Fruit fly (Drosophila melanogaster): ENCODE data around the gene CASK.
A peak's percentile ranks its signal among the peaks of the same experiment; 100 is the strongest.

Gene CASK

DNA sequence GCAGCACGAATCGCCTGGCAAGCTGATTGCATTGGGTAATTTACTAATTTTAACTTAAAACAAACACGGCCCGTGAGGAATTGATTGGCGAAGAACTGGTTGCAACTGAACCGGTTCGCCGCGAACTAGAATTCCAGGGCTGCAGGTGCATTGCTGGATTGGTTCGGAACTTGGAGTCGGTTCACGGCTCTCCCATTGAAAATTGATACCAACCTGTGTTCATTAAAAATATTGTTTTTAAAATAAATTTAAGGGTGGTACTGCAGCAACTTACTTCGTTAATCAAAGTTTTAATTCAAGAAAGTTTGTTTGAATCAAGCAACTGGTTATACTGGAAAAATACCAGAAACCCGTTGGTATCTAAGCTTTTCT, at the start of gene CASK (continued):
- no peak for TF ChIP-seq tio (GFP tag; optimal IDR thresholded peaks at IDR 0.05)
- no peak for TF ChIP-seq Doc2 (GFP tag; IDR thresholded peaks at IDR 0.05)
- TF ChIP-seq CG6272 (GFP tag; IDR thresholded peaks at IDR 0.05): no peak
- no peak for TF ChIP-seq kay (GFP tag; optimal IDR thresholded peaks at IDR 0.05)
- TF ChIP-seq CG9215 (GFP tag; IDR thresholded peaks at IDR 0.05): no peak
- no peak for TF ChIP-seq CG10274 (GFP tag; optimal IDR thresholded peaks at IDR 0.05)
- peak; percentile 43 for TF ChIP-seq Jarid2 (GFP tag; optimal IDR thresholded peaks at IDR 0.05)
- TF ChIP-seq Doc3 (GFP tag; IDR thresholded peaks at IDR 0.05; ENCODE audit: partially characterized antibody): no peak
- no peak for TF ChIP-seq bcd (GFP tag; optimal IDR thresholded peaks at IDR 0.05)
- TF ChIP-seq Sin3A (optimal IDR thresholded peaks at IDR 0.05): peak; percentile 48
- no peak for TF ChIP-seq Neu2 (GFP tag; optimal IDR thresholded peaks at IDR 0.05; ENCODE audit: borderline replicate concordance)
- TF ChIP-seq pita (GFP tag; optimal IDR thresholded peaks at IDR 0.05): peak; percentile 33
- TF ChIP-seq CG12071 (GFP tag; optimal IDR thresholded peaks at IDR 0.05): no peak
- TF ChIP-seq CG11695 (GFP tag; IDR thresholded peaks at IDR 0.05): no peak
- TF ChIP-seq B-H2 (GFP tag; optimal IDR thresholded peaks at IDR 0.05): no peak
- no peak for TF ChIP-seq CG7357 (GFP tag; IDR thresholded peaks at IDR 0.05)
- TF ChIP-seq Dbx (GFP tag; IDR thresholded peaks at IDR 0.05): no peak
- no peak for TF ChIP-seq CG4707 (GFP tag; optimal IDR thresholded peaks at IDR 0.05)
- TF ChIP-seq HmgZ (tag; optimal IDR thresholded peaks at IDR 0.05): no peak
- TF ChIP-seq ro (GFP tag; IDR thresholded peaks at IDR 0.05): no peak
- peak; percentile 73 for TF ChIP-seq row (GFP tag; IDR thresholded peaks at IDR 0.05)
- TF ChIP-seq Camta (GFP tag; optimal IDR thresholded peaks at IDR 0.05): no peak
- TF ChIP-seq CG12104 (GFP tag; optimal IDR thresholded peaks at IDR 0.05): no peak
- no peak for TF ChIP-seq CG1233 (GFP tag; optimal IDR thresholded peaks at IDR 0.05)
- TF ChIP-seq CG1647 (GFP tag; optimal IDR thresholded peaks at IDR 0.05): no peak
- no peak for TF ChIP-seq CG11085 (GFP tag; IDR thresholded peaks at IDR 0.05)
- peak; percentile 3 for TF ChIP-seq CG10979 (tag; optimal IDR thresholded peaks at IDR 0.05)
- no peak for TF ChIP-seq CG2202 (tag; optimal IDR thresholded peaks at IDR 0.05)
- no peak for TF ChIP-seq bowl (GFP tag; IDR thresholded peaks at IDR 0.05)
- no peak for TF ChIP-seq Deaf1 (tag; optimal IDR thresholded peaks at IDR 0.05)
- no peak for TF ChIP-seq CG7556 (GFP tag; optimal IDR thresholded peaks at IDR 0.05)
- peak; percentile 11 for TF ChIP-seq CG15601 (tag; optimal IDR thresholded peaks at IDR 0.05)
- no peak for TF ChIP-seq wek (GFP tag; optimal IDR thresholded peaks at IDR 0.05)
- TF ChIP-seq CoRest (tag; optimal IDR thresholded peaks at IDR 0.05): peak; percentile 43
- TF ChIP-seq seq (GFP tag; IDR thresholded peaks at IDR 0.05): no peak
- TF ChIP-seq insv (GFP tag; optimal IDR thresholded peaks at IDR 0.05): peak in 1 of 2 experiments; percentile 12
- TF ChIP-seq luna (GFP tag; optimal IDR thresholded peaks at IDR 0.05): no peak
- peak; percentile 24 for TF ChIP-seq sug (tag; optimal IDR thresholded peaks at IDR 0.05)
- peak; percentile 17 for TF ChIP-seq CG10267 (tag; optimal IDR thresholded peaks at IDR 0.05)
- TF ChIP-seq CG8924 (tag; optimal IDR thresholded peaks at IDR 0.05): no peak

DNA sequence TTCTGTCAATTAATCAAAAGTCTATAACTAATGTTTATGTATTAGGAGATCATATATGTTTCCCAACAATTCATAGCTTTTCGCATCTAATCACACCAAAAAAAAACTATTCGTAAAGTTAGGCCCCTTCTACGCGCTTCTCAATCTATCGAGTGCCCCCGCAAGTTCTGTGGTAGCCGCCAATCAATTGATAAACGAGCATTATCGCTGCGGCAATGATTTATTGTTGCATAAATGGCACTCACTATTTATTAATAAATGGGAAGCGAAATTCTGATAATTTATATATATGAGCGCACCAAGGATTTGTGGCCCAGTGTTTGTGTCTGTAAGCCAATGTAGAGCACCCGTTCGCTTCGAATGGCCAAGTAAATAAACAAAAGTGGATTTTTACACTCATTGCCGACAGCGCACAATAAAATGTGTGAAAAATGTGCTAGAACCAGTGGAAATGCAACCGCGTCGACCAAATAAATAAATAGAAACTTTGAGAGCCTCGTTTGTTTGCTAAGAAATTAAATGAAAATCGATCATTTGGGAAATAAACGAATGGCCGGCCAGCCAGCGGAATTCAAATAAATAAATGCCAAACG, 49.0 kb upstream of the CASK start:
- TF ChIP-seq Jarid2 (GFP tag; optimal IDR thresholded peaks at IDR 0.05) (peak; percentile 2), salm (tag; optimal IDR thresholded peaks at IDR 0.05) (peak; percentile 36), CG12219 (GFP tag; optimal IDR thresholded peaks at IDR 0.05) (no peak), CG13296 (GFP tag; optimal IDR thresholded peaks at IDR 0.05) (peak; percentile 4), CG11504 (tag; optimal IDR thresholded peaks at IDR 0.05) (no peak), Eip74EF (GFP tag; optimal IDR thresholded peaks at IDR 0.05) (no peak), fd64A (GFP tag; optimal IDR thresholded peaks at IDR 0.05) (peak; percentile 67), Pdp1 (GFP tag; optimal IDR thresholded peaks at IDR 0.05) (peak in 1 of 2 experiments; percentile 76), CG17568 (GFP tag; optimal IDR thresholded peaks at IDR 0.05) (peak; percentile 20), Ptx1 (GFP tag; IDR thresholded peaks at IDR 0.05) (no peak), sug (tag; optimal IDR thresholded peaks at IDR 0.05) (peak; percentile 42), CG6689 (GFP tag; IDR thresholded peaks at IDR 0.05) (no peak), ac (GFP tag; optimal IDR thresholded peaks at IDR 0.05) (no peak), CG17829 (tag; optimal IDR thresholded peaks at IDR 0.05) (peak; percentile 98), CG10543 (GFP tag; optimal IDR thresholded peaks at IDR 0.05) (peak; percentile 40)
